Worm (Caenorhabditis elegans): ENCODE results near the gene T09A12.8.

DNA sequence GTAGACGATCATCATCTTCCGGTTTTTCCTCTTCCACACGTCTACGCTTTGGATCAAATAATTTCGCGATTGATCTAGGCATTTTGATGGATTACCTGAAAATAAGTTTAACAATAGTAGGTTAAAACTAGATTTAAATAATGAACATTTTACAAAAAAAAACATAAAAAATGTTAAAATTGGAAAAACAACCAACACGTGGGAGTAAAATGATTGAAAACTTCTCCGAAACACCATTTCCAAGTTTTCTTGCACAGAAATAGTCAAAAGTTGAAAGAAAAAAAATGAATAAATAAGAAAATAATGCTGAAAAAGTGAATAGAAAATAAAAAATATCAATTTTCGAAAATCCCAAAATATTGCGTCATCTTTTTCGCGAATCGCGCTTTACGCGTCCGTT, 31.8 kb downstream of the T09A12.8 start, which contains the start of gene C07G1.7:
- TF ChIP-seq odd-2 (tag; optimal IDR thresholded peaks at IDR 0.05) (no peak), pat-9 (tag; optimal IDR thresholded peaks at IDR 0.05) (no peak), ceh-6 (GFP tag; optimal IDR thresholded peaks at IDR 0.05) (no peak), ama-1 (optimal IDR thresholded peaks at IDR 0.05) (no peak), ceh-9 (tag; optimal IDR thresholded peaks at IDR 0.05) (no peak), F13H6.1 (tag; optimal IDR thresholded peaks at IDR 0.05) (no peak), dve-1 (tag; optimal IDR thresholded peaks at IDR 0.05) (no peak), ets-4 (tag; optimal IDR thresholded peaks at IDR 0.05) (no peak)
